Worm (Caenorhabditis elegans) whole organism, early embryonic: ENCODE results near the gene zgpa-1.

Experiments used
- ama-1 ChIP-seq: fragments of 150-350 bp; optimal IDR thresholded peaks from 2 replicates; lab custom pipeline; 2014
- hmg-4 ChIP-seq: fragments of 200-800 bp; sonication (Bioruptor generic); optimal IDR thresholded peaks from 2 replicates; lab custom pipeline; 2018; ENCODE audit warnings: mild to moderate bottlenecking, missing genetic modification characterization, missing compliant biosample characterization
- scrt-1 ChIP-seq: fragments of 200-800 bp; sonication (Bioruptor generic); IDR thresholded peaks from 2 replicates; pipeline ENCODE4 v1.3.6; 2022; ENCODE audit warnings: missing genetic modification characterization, missing compliant biosample characterization

ce11 chrIV:7824649-7825048 is 12.0 kb upstream of the zgpa-1 start:
- TF ChIP-seq hmg-4 (GFP tag; lab: Kevin White, UChicago), result no peak
- no peak for TF ChIP-seq scrt-1
- no peak for TF ChIP-seq ama-1 (lab: Kevin White, UChicago)
